Worm (Caenorhabditis elegans): ENCODE results near the gene ZC302.3.

Gene ZC302.3

ce11 chrV:10745034-10745433 is 3.8 kb upstream of the ZC302.3 start, which contains the start of gene srj-21:
TSS of gene srj-21 (plus strand) at chrV:10745334.
- TF ChIP-seq unc-62 (GFP tag; optimal IDR thresholded peaks at IDR 0.05), result no peak

DNA sequence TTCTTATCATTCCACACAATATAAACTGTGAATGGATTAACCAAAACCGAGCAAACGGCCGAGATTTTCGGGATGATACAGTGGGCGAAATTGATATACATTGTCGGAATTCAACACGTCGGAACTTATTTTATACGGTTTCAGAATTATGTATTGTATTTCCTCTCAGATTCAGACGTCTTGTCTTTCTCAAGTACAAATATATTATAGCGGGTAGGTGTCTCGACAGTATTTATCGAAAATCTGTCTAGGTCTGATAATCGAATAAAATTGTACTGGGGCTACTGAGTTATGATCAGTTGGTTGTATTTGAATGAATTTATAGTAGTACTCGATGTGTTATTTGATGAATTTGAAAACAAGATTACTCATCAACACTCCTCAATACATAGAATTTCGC is 2.4 kb upstream of the ZC302.3 start, which contains the start of gene srj-22:
Gene srj-22, minus strand, starts transcription at position 101 of the 400 bp plus-strand sequence.
- TF ChIP-seq unc-62 (GFP tag; optimal IDR thresholded peaks at IDR 0.05), result no peak

DNA sequence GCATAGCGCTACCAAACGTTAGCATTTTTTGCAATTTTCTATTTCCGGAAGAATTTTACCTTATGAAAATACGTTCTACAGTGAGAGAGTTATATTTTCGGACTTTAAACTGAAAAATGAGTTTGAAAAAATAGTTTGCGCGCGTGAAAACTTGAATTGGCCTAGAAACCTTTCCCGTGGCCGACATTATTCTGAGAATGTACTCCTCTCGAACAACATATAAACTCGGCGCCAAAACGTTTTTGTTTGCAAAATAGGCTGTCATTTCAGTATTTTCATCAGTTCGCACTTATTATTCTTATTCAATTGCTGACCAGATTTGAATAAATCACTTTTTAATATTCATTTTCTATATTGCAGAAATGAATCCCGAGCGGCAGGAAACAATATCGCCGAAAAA is 4.5 kb downstream of the ZC302.3 start, which contains the start of the genes mre-11 and wdr-5.3:
Gene mre-11, minus strand, starts transcription at position 113 of the 400 bp plus-strand sequence.
Gene wdr-5.3, plus strand, starts transcription at position 361 of the 400 bp plus-strand sequence.
- TF ChIP-seq unc-62 (GFP tag; optimal IDR thresholded peaks at IDR 0.05), result no peak

ce11 chrV:10731989-10732472 is 9.2 kb downstream of the ZC302.3 start, which contains the start of gene T28B11.1:
TSS of gene T28B11.1 (minus strand) at chrV:10732422.
- TF ChIP-seq unc-62 (GFP tag; optimal IDR thresholded peaks at IDR 0.05), result no peak

DNA sequence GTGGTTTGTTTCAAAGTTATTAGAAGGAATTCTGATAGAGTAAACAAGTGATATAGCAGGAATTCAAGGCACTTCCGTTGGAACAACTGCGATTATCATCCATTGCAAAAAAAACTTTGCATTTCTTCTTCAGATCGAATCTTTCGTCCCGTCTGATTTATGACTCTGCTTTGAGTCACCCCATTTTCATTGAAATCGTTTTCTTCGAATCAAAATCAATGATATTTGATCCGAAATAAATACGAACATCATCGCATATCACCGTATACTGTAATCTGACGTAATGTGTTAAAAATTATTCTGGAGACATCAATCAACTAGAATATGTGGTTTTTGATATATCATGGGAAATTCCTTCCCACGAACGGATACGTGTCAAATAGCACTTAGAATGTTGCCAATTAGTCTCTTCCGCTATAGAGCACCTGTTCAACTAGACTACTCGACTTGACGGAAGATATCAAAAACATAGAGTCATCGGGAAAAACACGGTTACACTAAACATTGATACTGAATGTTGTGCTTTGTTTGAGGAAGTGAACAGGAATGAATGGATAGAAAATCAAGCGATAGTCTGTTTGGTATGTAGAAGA is 10.3 kb downstream of the ZC302.3 start:
- TF ChIP-seq unc-62 (GFP tag; optimal IDR thresholded peaks at IDR 0.05), result no peak

ce11 chrV:10729456-10729904 is 11.8 kb downstream of the ZC302.3 start:
- TF ChIP-seq unc-62 (GFP tag; optimal IDR thresholded peaks at IDR 0.05), result no peak

DNA sequence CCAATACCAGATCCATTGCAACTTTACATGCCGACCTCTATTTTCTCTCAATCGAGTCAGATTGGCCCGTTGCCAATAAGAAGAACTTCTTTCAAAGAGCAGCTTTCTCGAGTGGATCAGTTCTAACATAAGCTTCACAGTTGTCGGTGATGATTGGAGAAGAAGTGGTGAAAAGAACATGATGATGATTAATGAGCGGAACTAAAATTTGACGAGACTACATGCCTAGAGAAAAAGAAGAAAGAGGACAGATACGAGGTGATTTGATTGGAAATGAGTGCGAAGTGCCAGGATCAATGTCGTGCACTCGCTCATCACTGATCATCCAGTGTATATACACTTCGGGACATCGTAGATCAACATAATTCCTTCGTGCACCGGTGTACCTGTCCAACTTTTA is 13.6 kb downstream of the ZC302.3 start:
- no peak for TF ChIP-seq unc-62 (GFP tag; optimal IDR thresholded peaks at IDR 0.05)

DNA sequence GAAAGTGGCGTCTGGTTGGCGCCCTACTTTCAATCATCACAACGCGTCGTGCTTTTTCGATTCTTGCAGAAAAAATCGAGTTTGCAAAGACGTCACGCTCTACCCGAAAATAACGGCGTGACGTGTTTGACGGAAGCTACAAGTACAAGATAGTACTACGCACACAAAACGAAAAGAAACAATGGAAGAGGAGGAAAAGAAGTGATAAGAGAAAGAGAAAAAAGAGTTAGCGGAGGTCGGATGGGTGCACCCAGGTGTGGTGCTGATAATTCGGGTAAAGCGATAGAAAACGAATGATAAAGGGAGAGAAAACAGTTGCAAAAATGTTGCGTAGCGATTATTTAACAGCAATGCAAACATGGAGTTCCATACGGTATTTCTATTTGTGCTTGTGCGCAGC is 14.6 kb downstream of the ZC302.3 start:
- no peak for TF ChIP-seq unc-62 (GFP tag; optimal IDR thresholded peaks at IDR 0.05)

DNA sequence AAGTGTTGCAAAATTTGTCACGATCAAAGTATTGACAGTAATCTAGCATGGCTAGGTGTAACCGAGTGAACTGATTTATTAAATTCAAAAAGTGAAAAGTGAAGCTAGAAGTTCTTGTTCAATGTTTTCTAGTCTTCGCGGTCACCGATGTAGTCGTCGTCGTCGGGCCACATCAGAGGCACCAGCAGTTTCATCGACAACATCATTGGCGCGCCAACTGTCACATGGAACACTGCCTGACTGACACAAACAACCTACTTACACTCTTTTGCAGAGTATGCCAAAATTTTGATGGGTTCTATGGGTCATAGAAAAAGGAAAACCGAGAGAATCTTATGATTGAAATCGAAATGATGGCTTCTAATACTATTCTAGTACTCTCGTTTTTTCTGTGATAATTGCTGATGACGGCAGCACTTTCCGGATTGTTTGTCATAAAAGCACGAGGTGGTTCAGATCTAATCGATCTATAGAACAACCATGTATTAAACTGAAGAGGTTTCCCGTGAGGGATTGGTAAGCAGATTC is 15.8 kb downstream of the ZC302.3 start:
- no peak for TF ChIP-seq unc-62 (GFP tag; optimal IDR thresholded peaks at IDR 0.05)

DNA sequence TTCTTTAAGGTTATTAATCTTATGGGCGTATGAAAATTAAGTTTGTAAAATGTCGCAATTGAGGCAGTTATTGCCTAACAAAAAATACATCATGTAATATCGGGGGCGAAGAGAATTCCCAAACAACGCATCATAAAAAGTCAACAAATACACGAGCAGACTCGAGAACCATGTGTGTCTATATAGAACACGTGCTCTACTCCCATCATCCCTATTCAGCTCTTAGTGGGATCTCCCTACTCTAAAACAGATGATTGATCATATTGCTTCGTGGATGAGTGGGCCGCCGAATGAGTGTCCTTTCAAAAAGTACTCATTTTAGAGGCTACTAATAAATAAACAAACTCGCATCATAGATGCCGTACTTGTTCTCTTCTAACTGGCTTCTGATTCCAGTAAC is 16.8 kb downstream of the ZC302.3 start:
- no peak for TF ChIP-seq unc-62 (GFP tag; optimal IDR thresholded peaks at IDR 0.05)

DNA sequence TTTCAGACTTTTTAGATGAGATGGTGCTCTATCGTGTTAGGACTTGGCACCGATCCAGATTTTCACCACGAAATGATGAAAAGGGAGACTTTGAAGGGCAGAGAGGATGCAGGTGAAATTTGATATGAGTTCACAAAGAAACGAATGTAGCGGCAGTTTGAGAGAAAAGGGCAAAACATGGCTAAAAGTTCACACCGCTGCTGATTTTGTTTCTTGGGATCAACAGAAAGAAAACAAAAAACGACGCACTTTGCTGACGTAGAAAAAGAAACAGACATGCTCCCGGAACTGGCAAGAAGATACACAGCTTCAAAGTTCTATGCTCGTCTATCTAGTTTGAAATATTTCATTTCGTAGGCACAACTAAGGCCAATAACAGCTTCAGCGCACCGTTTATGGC is 17.7 kb downstream of the ZC302.3 start:
- TF ChIP-seq unc-62 (GFP tag; optimal IDR thresholded peaks at IDR 0.05), result no peak

DNA sequence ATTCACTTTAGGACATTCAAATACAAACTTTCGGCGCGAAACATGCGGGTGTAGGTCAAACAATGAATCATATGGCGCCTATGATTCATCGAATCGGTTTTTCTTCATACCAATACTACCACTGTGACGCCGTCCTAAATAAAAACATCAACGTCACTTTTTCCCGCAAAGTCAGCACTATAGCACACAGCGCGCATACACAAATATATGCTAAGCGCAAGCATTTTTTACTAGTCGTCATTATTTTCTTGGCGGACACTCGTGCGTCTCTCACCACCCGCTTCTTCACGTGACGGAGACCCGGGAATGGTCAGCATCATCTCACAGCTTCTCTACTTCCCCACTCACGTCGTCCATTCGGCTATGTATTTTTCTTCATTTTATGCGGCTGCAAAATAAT is 18.1 kb downstream of the ZC302.3 start:
- no peak for TF ChIP-seq unc-62 (GFP tag; optimal IDR thresholded peaks at IDR 0.05)

ce11 chrV:10722595-10722994 is 18.7 kb downstream of the ZC302.3 start:
- TF ChIP-seq unc-62 (GFP tag; optimal IDR thresholded peaks at IDR 0.05), result no peak

ce11 chrV:10721912-10722426 is 19.3 kb downstream of the ZC302.3 start:
- no peak for TF ChIP-seq unc-62 (GFP tag; optimal IDR thresholded peaks at IDR 0.05)

ce11 chrV:10721304-10721703 is 20.0 kb downstream of the ZC302.3 start:
- no peak for TF ChIP-seq unc-62 (GFP tag; optimal IDR thresholded peaks at IDR 0.05)

ce11 chrV:10720876-10721275 is 20.4 kb downstream of the ZC302.3 start:
- TF ChIP-seq unc-62 (GFP tag; optimal IDR thresholded peaks at IDR 0.05), result no peak

ce11 chrV:10720303-10720847 is 20.9 kb downstream of the ZC302.3 start:
- no peak for TF ChIP-seq unc-62 (GFP tag; optimal IDR thresholded peaks at IDR 0.05)
